Worm (Caenorhabditis elegans) whole organism, L3 larva: ENCODE measurements around the gene mre-11.

Experiments used
- aly-2 ChIP-seq: fragments of 150-350 bp; optimal IDR thresholded peaks from 2 replicates; lab custom pipeline; 2014; ENCODE audit warnings: missing biosample characterization, missing genetic modification characterization
- ceh-28 ChIP-seq: fragments of 150-350 bp; optimal IDR thresholded peaks from 2 replicates; lab custom pipeline; 2014; ENCODE audit warnings: missing biosample characterization, missing genetic modification reagents, missing genetic modification characterization
- fos-1 ChIP-seq: fragments of 150-350 bp; optimal IDR thresholded peaks from 2 replicates; lab custom pipeline; 2014; ENCODE audit warnings: missing biosample characterization, missing genetic modification characterization
- nhr-76 ChIP-seq: fragments of 150-350 bp; sonication (generic microtip); optimal IDR thresholded peaks from 5 replicates; lab custom pipeline; 2014; ENCODE audit warnings: missing biosample characterization, missing genetic modification characterization
- nhr-77 ChIP-seq: fragments of 150-350 bp; optimal IDR thresholded peaks from 2 replicates; lab custom pipeline; 2014; ENCODE audit warnings: missing biosample characterization, missing genetic modification characterization
- pha-4 ChIP-seq: fragments of 150-350 bp; optimal IDR thresholded peaks from 2 replicates; lab custom pipeline; 2014; ENCODE audit warnings: missing biosample characterization, missing genetic modification reagents, missing genetic modification characterization
- pqm-1 ChIP-seq: fragments of 150-350 bp; optimal IDR thresholded peaks from 2 replicates; lab custom pipeline; 2017; ENCODE audit warnings: missing biosample characterization, missing genetic modification characterization, inconsistent platforms
- skn-1 ChIP-seq: fragments of 150-350 bp; optimal IDR thresholded peaks from 2 replicates; lab custom pipeline; 2014; ENCODE audit warnings: missing biosample characterization, missing genetic modification characterization
- unc-62 ChIP-seq: fragments of 150-350 bp; sonication (generic microtip); optimal IDR thresholded peaks from 4 replicates; lab custom pipeline; 2014; ENCODE audit warnings: missing biosample characterization, missing genetic modification reagents, missing genetic modification characterization
- ztf-4 ChIP-seq: fragments of 150-350 bp; optimal IDR thresholded peaks from 2 replicates; lab custom pipeline; 2014; ENCODE audit warnings: missing biosample characterization, missing genetic modification characterization

ce11 chrV:10727651-10728050 lies 9.0 kb downstream of the mre-11 start:
- peak; percentile 25 for TF ChIP-seq ceh-28 (tag; lab: Kevin White, UChicago)
- no peak for TF ChIP-seq ztf-4 (tag; lab: Kevin White, UChicago)
- no peak for TF ChIP-seq nhr-77 (tag; lab: Kevin White, UChicago)
- TF ChIP-seq unc-62: peak; percentile 92
- no peak for TF ChIP-seq aly-2 (tag; lab: Kevin White, UChicago)
- TF ChIP-seq skn-1 (tag; lab: Kevin White, UChicago): no peak
- TF ChIP-seq pha-4: no peak
- TF ChIP-seq pqm-1 (tag; lab: Kevin White, UChicago): no peak
- TF ChIP-seq fos-1 (tag; lab: Kevin White, UChicago): no peak
- no peak for TF ChIP-seq nhr-76 (tag; lab: Kevin White, UChicago)
